Fruit fly (Drosophila melanogaster) whole organism, wandering third instar larva: ENCODE measurements around the gene CG5835.

Experiments used
- Dif ChIP-seq: fragments of 200-275, 200-300 bp; sonication (Bioruptor generic); optimal IDR thresholded peaks from 2 replicates; lab custom pipeline; 2018; ENCODE audit warnings: missing biosample characterization, missing genetic modification characterization; ENCODE audit not compliant: partially characterized antibody
- Hr78 ChIP-seq: fragments of >200 bp; optimal IDR thresholded peaks from 2 replicates; lab custom pipeline; 2017; ENCODE audit warnings: missing biosample characterization, missing genetic modification characterization
- Rel ChIP-seq, 2 experiments: fragments of 200-800 bp; sonication (Bioruptor generic) in 1 of 2; optimal IDR thresholded peaks; 2 replicates in 1 of 2; 3 replicates in 1 of 2; lab custom pipeline; 2016 to 2019; ENCODE audit warnings: mild to moderate bottlenecking in 2 of 2, missing biosample characterization in 2 of 2, missing genetic modification characterization in 2 of 2, moderate library complexity in 1 of 2
- h ChIP-seq: fragments of 200-800 bp; sonication (Bioruptor generic); optimal IDR thresholded peaks from 3 replicates; lab custom pipeline; 2016; ENCODE audit warnings: missing biosample characterization, mild to moderate bottlenecking, missing genetic modification characterization
- psq ChIP-seq: fragments of 200-800 bp; sonication (Bioruptor generic); optimal IDR thresholded peaks from 3 replicates; lab custom pipeline; 2017; ENCODE audit warnings: missing biosample characterization, mild to moderate bottlenecking, missing genetic modification characterization, moderate library complexity

dm6 chr3R:19132146-19132833 lies 21.2 kb downstream of the CG5835 start, which contains the start of gene Cyp12a5:
- no peak for TF ChIP-seq Dif (GFP tag; lab: Kevin White, UChicago)
- no peak for TF ChIP-seq Hr78
- no peak for TF ChIP-seq psq (GFP tag; lab: Kevin White, UChicago)
- no peak for TF ChIP-seq Rel (GFP tag; optimal IDR thresholded peaks at IDR 0.05; lab: Kevin White, UChicago)
- TF ChIP-seq Rel (tag; optimal IDR thresholded peaks at IDR 0.05; lab: Kevin White, UChicago): no peak
- peak; percentile 29 for TF ChIP-seq h (GFP tag; lab: Kevin White, UChicago)
